Fruit fly (Drosophila melanogaster) whole organism, embryonic: Measurements from ENCODE around the gene Prx2.

Source experiments
- Antp ChIP-seq: fragments of 200-800 bp; sonication (Bioruptor generic); optimal IDR thresholded peaks from 3 replicates; lab custom pipeline; 2016; ENCODE audit warnings: missing biosample characterization, missing genetic modification characterization
- CG10565 ChIP-seq: fragments of 200-800 bp; sonication (Bioruptor generic); optimal IDR thresholded peaks from 3 replicates; lab custom pipeline; 2016; ENCODE audit warnings: missing biosample characterization, mild to moderate bottlenecking, missing genetic modification characterization
- CG11093 ChIP-seq: fragments of 200-800 bp; sonication (Bioruptor generic); IDR thresholded peaks from 3 replicates; pipeline ENCODE4 v1.3.6; 2022; ENCODE audit warnings: missing biosample characterization, missing genetic modification characterization
- CG11504 ChIP-seq: fragments of 200-800 bp; sonication (Bioruptor generic); optimal IDR thresholded peaks from 3 replicates; lab custom pipeline; 2019; ENCODE audit warnings: missing biosample characterization, mild to moderate bottlenecking, missing genetic modification characterization, moderate library complexity
- CG12155 ChIP-seq: fragments of 200-800 bp; sonication (Bioruptor generic); optimal IDR thresholded peaks from 3 replicates; lab custom pipeline; 2016; ENCODE audit warnings: missing biosample characterization, missing genetic modification characterization
- CG12942 ChIP-seq: fragments of 200-800 bp; sonication (Bioruptor generic); optimal IDR thresholded peaks from 3 replicates; lab custom pipeline; 2016; ENCODE audit warnings: missing biosample characterization, missing genetic modification characterization
- CG15269 ChIP-seq: fragments of 200-800 bp; sonication (Bioruptor generic); optimal IDR thresholded peaks from 2 replicates; lab custom pipeline; 2018; ENCODE audit warnings: missing biosample characterization, mild to moderate bottlenecking, missing genetic modification characterization, moderate library complexity
- CG15514 ChIP-seq: fragments of 200-800 bp; sonication (Bioruptor generic); optimal IDR thresholded peaks from 3 replicates; lab custom pipeline; 2017; ENCODE audit warnings: missing biosample characterization, missing genetic modification characterization, mild to moderate bottlenecking, moderate library complexity, missing genetic modification reagents
- CG1602 ChIP-seq: fragments of 200-800 bp; sonication (Bioruptor generic); optimal IDR thresholded peaks from 3 replicates; lab custom pipeline; 2016; ENCODE audit warnings: missing biosample characterization, missing genetic modification characterization
- CG2712 ChIP-seq: fragments of 200-800 bp; optimal IDR thresholded peaks from 3 replicates; lab custom pipeline; 2019; ENCODE audit warnings: missing biosample characterization, mild to moderate bottlenecking, missing genetic modification characterization, moderate library complexity
- CG4854 ChIP-seq: fragments of 200-800 bp; sonication (Bioruptor generic); optimal IDR thresholded peaks from 2 replicates; lab custom pipeline; 2016; ENCODE audit warnings: missing biosample characterization, missing genetic modification characterization, inconsistent platforms
- CG5180 ChIP-seq: fragments of 200-800 bp; sonication (Bioruptor generic); optimal IDR thresholded peaks from 3 replicates; lab custom pipeline; 2017; ENCODE audit warnings: missing biosample characterization, missing genetic modification characterization, mild to moderate bottlenecking, moderate library complexity, missing genetic modification reagents
- CG6175 ChIP-seq: fragments of 200-800 bp; sonication (Bioruptor generic); IDR thresholded peaks from 3 replicates; pipeline ENCODE4 v1.3.6; 2022; ENCODE audit warnings: missing biosample characterization, missing genetic modification characterization
- Dp ChIP-seq: fragments of 200-800 bp; sonication (Bioruptor generic); optimal IDR thresholded peaks from 2 replicates; lab custom pipeline; 2018; ENCODE audit warnings: missing biosample characterization, mild to moderate bottlenecking, missing genetic modification characterization, moderate library complexity
- E2f1 ChIP-seq: fragments of 200-800 bp; sonication (Bioruptor generic); IDR thresholded peaks from 2 replicates; pipeline ENCODE4 v1.3.6; 2022; ENCODE audit warnings: missing biosample characterization, missing genetic modification characterization
- Elba2 ChIP-seq: fragments of 200-800 bp; sonication (Bioruptor generic); optimal IDR thresholded peaks from 3 replicates; lab custom pipeline; 2016; ENCODE audit warnings: missing biosample characterization, missing genetic modification characterization
- Fer3 ChIP-seq: fragments of 200-800 bp; sonication (Bioruptor generic); optimal IDR thresholded peaks from 2 replicates; lab custom pipeline; 2018; ENCODE audit warnings: missing biosample characterization, mild to moderate bottlenecking, missing genetic modification characterization, moderate library complexity
- H15 ChIP-seq: fragments of 200-800 bp; sonication (Bioruptor generic); IDR thresholded peaks from 3 replicates; pipeline ENCODE4 v1.3.6; 2022; ENCODE audit warnings: missing biosample characterization, missing genetic modification characterization
- HLH54F ChIP-seq: fragments of 200-800 bp; sonication (Bioruptor generic); optimal IDR thresholded peaks from 3 replicates; lab custom pipeline; 2016; ENCODE audit warnings: missing biosample characterization, missing genetic modification characterization
- Hey ChIP-seq: fragments of 200-800 bp; sonication (Bioruptor generic); optimal IDR thresholded peaks from 3 replicates; lab custom pipeline; 2018; ENCODE audit warnings: missing biosample characterization, mild to moderate bottlenecking, missing genetic modification characterization
- HmgD ChIP-seq: fragments of 200-800 bp; sonication (Bioruptor generic); optimal IDR thresholded peaks from 3 replicates; lab custom pipeline; 2016; ENCODE audit warnings: missing biosample characterization, missing genetic modification characterization
- Hmx ChIP-seq: fragments of 200-800 bp; sonication (Bioruptor generic); optimal IDR thresholded peaks from 2 replicates; lab custom pipeline; 2016; ENCODE audit warnings: missing biosample characterization, missing genetic modification characterization
- Neu2 ChIP-seq: fragments of 200-800 bp; sonication (Bioruptor generic); optimal IDR thresholded peaks from 3 replicates; lab custom pipeline; 2016; ENCODE audit warnings: missing biosample characterization, missing genetic modification characterization, borderline replicate concordance
- Ravus ChIP-seq: fragments of 200-800 bp; sonication (Bioruptor generic); IDR thresholded peaks from 2 replicates; pipeline ENCODE4 v1.3.6; 2022; ENCODE audit warnings: missing biosample characterization, missing genetic modification characterization
- Rx ChIP-seq: fragments of 200-800 bp; sonication (Bioruptor generic); IDR thresholded peaks from 2 replicates; pipeline ENCODE4 v1.3.6; 2022; ENCODE audit warnings: missing biosample characterization, missing genetic modification characterization
- Xrp1 ChIP-seq: fragments of 200-800 bp; sonication (Bioruptor generic); IDR thresholded peaks from 2 replicates; pipeline ENCODE4 v1.3.6; 2022; ENCODE audit warnings: missing biosample characterization, missing genetic modification characterization
- aop ChIP-seq: fragments of 200-800 bp; sonication (Bioruptor generic); IDR thresholded peaks from 2 replicates; pipeline ENCODE4 v1.3.6; 2022; ENCODE audit warnings: missing biosample characterization, missing genetic modification characterization
- ara ChIP-seq: fragments of 200-800 bp; sonication (Bioruptor generic); IDR thresholded peaks from 2 replicates; pipeline ENCODE4 v1.3.6; 2022; ENCODE audit warnings: missing biosample characterization, missing genetic modification characterization
- bsh ChIP-seq, 2 experiments: fragments of 200-800 bp; sonication (Bioruptor generic); optimal IDR thresholded peaks; 2 replicates each; lab custom pipeline; 2017 to 2018; ENCODE audit warnings: mild to moderate bottlenecking in 2 of 2, missing biosample characterization in 2 of 2, missing genetic modification characterization in 2 of 2, moderate library complexity in 1 of 2
- cato ChIP-seq: fragments of 200-800 bp; sonication (Bioruptor generic); optimal IDR thresholded peaks from 2 replicates; lab custom pipeline; 2016; ENCODE audit warnings: missing biosample characterization, missing genetic modification characterization, borderline replicate concordance
- chif ChIP-seq, 2 experiments: fragments of 200-800 bp; sonication (Bioruptor generic); optimal IDR thresholded peaks; 3 replicates each; lab custom pipeline; 2016; ENCODE audit warnings: missing biosample characterization in 2 of 2, missing genetic modification characterization in 2 of 2
- crol ChIP-seq: fragments of 200-800 bp; sonication (Bioruptor generic); IDR thresholded peaks from 2 replicates; pipeline ENCODE4 v1.3.6; 2022; ENCODE audit warnings: missing biosample characterization, missing genetic modification characterization
- cwo ChIP-seq: fragments of 200-800 bp; sonication (Bioruptor generic); optimal IDR thresholded peaks from 3 replicates; lab custom pipeline; 2017; ENCODE audit warnings: missing biosample characterization, missing genetic modification characterization, mild to moderate bottlenecking, moderate library complexity, missing genetic modification reagents
- eve ChIP-seq, 2 experiments: fragments of >200 bp; optimal IDR thresholded peaks; 2 replicates each; lab custom pipeline; 2017; ENCODE audit warnings: missing biosample characterization in 2 of 2, missing genetic modification characterization in 2 of 2
- gem ChIP-seq: fragments of 200-800 bp; sonication (Bioruptor generic); optimal IDR thresholded peaks from 2 replicates; lab custom pipeline; 2019; ENCODE audit warnings: missing biosample characterization, mild to moderate bottlenecking, missing genetic modification characterization, moderate library complexity
- gfzf ChIP-seq: fragments of 200-800 bp; sonication (Bioruptor generic); optimal IDR thresholded peaks from 2 replicates; lab custom pipeline; 2016; ENCODE audit warnings: missing biosample characterization, mild to moderate bottlenecking, missing genetic modification characterization, moderate library complexity
- jigr1 ChIP-seq: fragments of 200-800 bp; sonication (Bioruptor generic); IDR thresholded peaks from 3 replicates; pipeline ENCODE4 v1.3.6; 2022; ENCODE audit warnings: missing biosample characterization, missing genetic modification characterization
- kay ChIP-seq: fragments of 200-800 bp; sonication (Bioruptor generic); optimal IDR thresholded peaks from 2 replicates; lab custom pipeline; 2016; ENCODE audit warnings: missing biosample characterization, missing genetic modification characterization
- lilli ChIP-seq: fragments of 200-800 bp; sonication (Bioruptor generic); optimal IDR thresholded peaks from 3 replicates; lab custom pipeline; 2016; ENCODE audit warnings: missing biosample characterization, missing genetic modification characterization
- mirr ChIP-seq: fragments of 200-800 bp; sonication (Bioruptor generic); optimal IDR thresholded peaks from 3 replicates; lab custom pipeline; 2018; ENCODE audit warnings: missing biosample characterization, mild to moderate bottlenecking, missing genetic modification characterization
- nom ChIP-seq: fragments of 200-800 bp; sonication (Bioruptor generic); optimal IDR thresholded peaks from 2 replicates; lab custom pipeline; 2017; ENCODE audit warnings: missing biosample characterization, missing genetic modification characterization, mild to moderate bottlenecking, moderate library complexity, missing genetic modification reagents
- odd ChIP-seq: fragments of 200-800 bp; sonication (Bioruptor generic); optimal IDR thresholded peaks from 2 replicates; lab custom pipeline; 2017; ENCODE audit warnings: missing biosample characterization, mild to moderate bottlenecking, missing genetic modification characterization
- onecut ChIP-seq: fragments of 200-800 bp; sonication (Bioruptor generic); IDR thresholded peaks from 2 replicates; pipeline ENCODE4 v1.3.6; 2022; ENCODE audit warnings: missing biosample characterization, missing genetic modification characterization
- ranshi ChIP-seq: fragments of 200-800 bp; sonication (Bioruptor generic); IDR thresholded peaks from 2 replicates; pipeline ENCODE4 v1.3.6; 2022; ENCODE audit warnings: missing biosample characterization, missing genetic modification characterization
- salm ChIP-seq: fragments of 200-800 bp; sonication (Bioruptor generic); optimal IDR thresholded peaks from 2 replicates; lab custom pipeline; 2018; ENCODE audit warnings: missing biosample characterization, mild to moderate bottlenecking, missing genetic modification characterization
- sd ChIP-seq: fragments of 200-800 bp; sonication (Bioruptor generic); optimal IDR thresholded peaks from 3 replicates; lab custom pipeline; 2018; ENCODE audit warnings: missing biosample characterization, mild to moderate bottlenecking, missing genetic modification characterization, moderate library complexity
- seq ChIP-seq: fragments of 200-800 bp; sonication (Bioruptor generic); IDR thresholded peaks from 2 replicates; pipeline ENCODE4 v1.3.6; 2022; ENCODE audit warnings: missing biosample characterization, missing genetic modification characterization
- ttk ChIP-seq: fragments of 200-800 bp; sonication (Bioruptor generic); IDR thresholded peaks from 2 replicates; pipeline ENCODE4 v2.1.2; 2022; ENCODE audit warnings: missing biosample characterization, missing genetic modification characterization
- wdn ChIP-seq: fragments of 200-800 bp; sonication (Bioruptor generic); IDR thresholded peaks from 2 replicates; pipeline ENCODE4 v1.3.6; 2022; ENCODE audit warnings: missing biosample characterization, missing genetic modification characterization

The Prx2 gene

dm6 chrX:13331814-13332701 is 2.4 kb downstream of the Prx2 start (continued):
- TF ChIP-seq ara (GFP tag; lab: Robert Waterston, UW) (no peak), ranshi (GFP tag; lab: Robert Waterston, UW) (no peak), CG10565 (GFP tag; lab: Kevin White, UChicago) (no peak), sd (tag; lab: Kevin White, UChicago) (peak; percentile 89), ttk (GFP tag; lab: Robert Waterston, UW) (0 out of 2 replicates have a peak, but pooled peaks have one; percentile 16), mirr (GFP tag; lab: Kevin White, UChicago) (no peak), odd (GFP tag; lab: Kevin White, UChicago) (no peak), crol (GFP tag; lab: Robert Waterston, UW) (no peak), kay (GFP tag; lab: Kevin White, UChicago) (no peak), HmgD (GFP tag; lab: Kevin White, UChicago) (no peak), CG11093 (no peak), CG15269 (tag; lab: Kevin White, UChicago) (peak; percentile 8), gem (tag; lab: Kevin White, UChicago) (peak; percentile 46), H15 (GFP tag; lab: Robert Waterston, UW) (no peak), Elba2 (GFP tag; lab: Kevin White, UChicago) (no peak), Hmx (GFP tag; lab: Kevin White, UChicago) (no peak), CG6175 (GFP tag; lab: Robert Waterston, UW) (no peak), CG1602 (GFP tag; lab: Kevin White, UChicago) (no peak), Xrp1 (GFP tag; lab: Robert Waterston, UW) (peak; percentile 27; the same call in 1 of the 2 replicates), Dp (GFP tag; lab: Kevin White, UChicago) (no peak), CG12942 (GFP tag; lab: Kevin White, UChicago) (no peak), E2f1 (GFP tag; lab: Robert Waterston, UW) (no peak), jigr1 (GFP tag; lab: Robert Waterston, UW) (no peak), onecut (GFP tag; lab: Robert Waterston, UW) (no peak), wdn (GFP tag; lab: Robert Waterston, UW) (no peak), cwo (GFP tag; lab: Kevin White, UChicago) (peak; percentile 20), Neu2 (GFP tag; lab: Kevin White, UChicago) (no peak), Ravus (no peak), gfzf (no peak), lilli (peak; percentile 18), CG2712 (no peak), CG12155 (GFP tag; lab: Kevin White, UChicago) (no peak), HLH54F (GFP tag; lab: Kevin White, UChicago) (no peak), CG11504 (tag; lab: Kevin White, UChicago) (peak; percentile 41), CG4854 (GFP tag; lab: Kevin White, UChicago) (no peak), bsh (GFP tag; optimal IDR thresholded peaks at IDR 0.05; lab: Kevin White, UChicago) (peak; percentile 11 to 25), CG5180 (no peak), Rx (GFP tag; lab: Robert Waterston, UW) (no peak), CG15514 (GFP tag; lab: Kevin White, UChicago) (peak; percentile 31), Antp (GFP tag; lab: Kevin White, UChicago) (peak; percentile 5), Fer3 (tag; lab: Kevin White, UChicago) (peak; percentile 25), salm (no peak), eve (GFP tag; optimal IDR thresholded peaks at IDR 0.05; lab: Kevin White, UChicago) (peak in 1 of 2 experiments; percentile 85), nom (GFP tag; lab: Kevin White, UChicago) (peak; percentile 62), chif (GFP tag; optimal IDR thresholded peaks at IDR 0.05; lab: Kevin White, UChicago) (no peak), aop (GFP tag; lab: Robert Waterston, UW) (0 out of 2 replicates have a peak, but pooled peaks have one; percentile 28), seq (GFP tag; lab: Robert Waterston, UW) (0 out of 2 replicates have a peak, but pooled peaks have one; percentile 27), Hey (no peak), cato (no peak)
